Fruit fly (Drosophila melanogaster): ENCODE data around the gene E2f2.

- TF ChIP-seq ttk (optimal IDR thresholded peaks at IDR 0.05) (no peak), psq (optimal IDR thresholded peaks at IDR 0.05) (no peak), Sin3A (optimal IDR thresholded peaks at IDR 0.05) (no peak), Myc (optimal IDR thresholded peaks at IDR 0.05) (no peak), h (optimal IDR thresholded peaks at IDR 0.05) (no peak), insv (optimal IDR thresholded peaks at IDR 0.05) (no peak)
Observed at dm6 chr2L:21148242-21148641, 8.3 kb downstream of the E2f2 start, which contains the start of gene del.

All from Kc167 (cell line).